Worm (Caenorhabditis elegans) whole organism, L4 larva: ENCODE results near the gene C05D9.9.

Experiments
- D1046.2 ChIP-seq: fragments of 200-800 bp; sonication (Bioruptor generic); IDR thresholded peaks from 2 replicates; pipeline ENCODE4 v1.3.6; 2022; ENCODE audit warnings: missing genetic modification characterization, missing compliant biosample characterization
- F10B5.3 ChIP-seq: sonication (generic microtip); optimal IDR thresholded peaks from 2 replicates; lab custom pipeline; 2016; ENCODE audit warnings: mild to moderate bottlenecking, missing genetic modification characterization, missing compliant biosample characterization
- F49E8.2 ChIP-seq: sonication (generic microtip); optimal IDR thresholded peaks from 2 replicates; lab custom pipeline; 2016; ENCODE audit warnings: missing compliant biosample characterization, mild to moderate bottlenecking, missing genetic modification characterization, borderline replicate concordance
- T20F7.1 ChIP-seq: fragments of 200-800 bp; sonication (Bioruptor generic); optimal IDR thresholded peaks from 2 replicates; lab custom pipeline; 2018; ENCODE audit warnings: mild to moderate bottlenecking, missing genetic modification characterization, missing compliant biosample characterization
- Y105C5A.15 ChIP-seq: fragments of 200-800 bp; sonication (Bioruptor generic); IDR thresholded peaks from 2 replicates; pipeline ENCODE4 v1.3.6; 2022; ENCODE audit warnings: missing genetic modification characterization, missing compliant biosample characterization
- ZK337.2 ChIP-seq: fragments of 200-800 bp; sonication (Bioruptor generic); IDR thresholded peaks from 2 replicates; pipeline ENCODE4 v1.3.6; 2022; ENCODE audit warnings: missing genetic modification reagents, missing genetic modification characterization, missing compliant biosample characterization
- aha-1 ChIP-seq: fragments of 150-350 bp; peaks from one replicate; lab custom pipeline; 2014; ENCODE audit warnings: missing biosample characterization, missing genetic modification characterization
- aly-2 ChIP-seq: sonication (generic microtip); optimal IDR thresholded peaks from 2 replicates; lab custom pipeline; 2018; ENCODE audit warnings: missing biosample characterization, missing genetic modification characterization
- attf-4 ChIP-seq: sonication (generic microtip); optimal IDR thresholded peaks from 3 replicates; lab custom pipeline; 2017; ENCODE audit warnings: missing biosample characterization, missing genetic modification characterization
- ceh-20 ChIP-seq: fragments of 200-800 bp; sonication (Bioruptor generic); IDR thresholded peaks from 2 replicates; pipeline ENCODE4 v1.3.6; 2022; ENCODE audit warnings: missing genetic modification reagents, missing genetic modification characterization, missing compliant biosample characterization
- ceh-28 ChIP-seq: fragments of 150-350 bp; optimal IDR thresholded peaks from 2 replicates; lab custom pipeline; 2014; ENCODE audit warnings: missing biosample characterization, missing genetic modification reagents, missing genetic modification characterization
- ceh-44 ChIP-seq: fragments of 200-800 bp; sonication (Bioruptor generic); IDR thresholded peaks from 2 replicates; pipeline ENCODE4 v1.3.6; 2022; ENCODE audit warnings: missing genetic modification reagents, missing genetic modification characterization, missing compliant biosample characterization
- ceh-62 ChIP-seq: sonication (generic microtip); optimal IDR thresholded peaks from 2 replicates; lab custom pipeline; 2017; ENCODE audit warnings: missing biosample characterization, missing genetic modification characterization
- ceh-82 ChIP-seq: sonication (generic microtip); optimal IDR thresholded peaks from 2 replicates; lab custom pipeline; 2017; ENCODE audit warnings: missing biosample characterization, missing genetic modification characterization
- daf-16 ChIP-seq, 3 experiments: sonication (generic microtip); optimal IDR thresholded peaks; 2 replicates each; lab custom pipeline; 2016 to 2017; ENCODE audit warnings: missing genetic modification characterization in 3 of 3, missing genetic modification reagents in 3 of 3, mild to moderate bottlenecking in 2 of 3, missing compliant biosample characterization in 2 of 3, missing biosample characterization in 1 of 3, moderate library complexity in 1 of 3
- daf-19 ChIP-seq: fragments of 200-800 bp; sonication (Bioruptor generic); conservative IDR thresholded peaks from 2 replicates; pipeline ENCODE4 v1.3.6; 2022; ENCODE audit warnings: missing genetic modification characterization, missing compliant biosample characterization
- dmd-6 ChIP-seq: fragments of 200-800 bp; sonication (Bioruptor generic); IDR thresholded peaks from 2 replicates; pipeline ENCODE4 v1.3.6; 2022; ENCODE audit warnings: missing genetic modification reagents, missing genetic modification characterization, missing compliant biosample characterization
- egl-43 ChIP-seq: fragments of 200-800 bp; sonication (Bioruptor generic); IDR thresholded peaks from 2 replicates; pipeline ENCODE4 v1.3.6; 2022; ENCODE audit warnings: missing genetic modification reagents, missing genetic modification characterization, missing compliant biosample characterization
- gei-8 ChIP-seq: fragments of 200-800 bp; sonication (Bioruptor generic); optimal IDR thresholded peaks from 2 replicates; lab custom pipeline; 2018; ENCODE audit warnings: mild to moderate bottlenecking, missing genetic modification characterization, missing compliant biosample characterization
- hlh-11 ChIP-seq: fragments of 200-800 bp; sonication (Bioruptor generic); optimal IDR thresholded peaks from 2 replicates; lab custom pipeline; 2018; ENCODE audit warnings: mild to moderate bottlenecking, missing genetic modification characterization, missing compliant biosample characterization
- hlh-30 ChIP-seq: sonication (generic microtip); optimal IDR thresholded peaks from 2 replicates; lab custom pipeline; 2017; ENCODE audit warnings: antibody characterized with exemption, mild to moderate bottlenecking, missing genetic modification characterization, missing compliant biosample characterization; ENCODE audit not compliant: insufficient read depth
- hmg-1.1 ChIP-seq: fragments of 200-800 bp; sonication (Bioruptor generic); IDR thresholded peaks from 2 replicates; pipeline ENCODE4 v1.3.6; 2022; ENCODE audit warnings: missing genetic modification reagents, missing genetic modification characterization, missing compliant biosample characterization
- lir-3 ChIP-seq: sonication (generic microtip); optimal IDR thresholded peaks from 2 replicates; lab custom pipeline; 2016; ENCODE audit warnings: mild to moderate bottlenecking, missing genetic modification characterization, missing compliant biosample characterization
- madf-9 ChIP-seq: fragments of 200-800 bp; sonication (Bioruptor generic); conservative IDR thresholded peaks from 2 replicates; pipeline ENCODE4 v1.3.6; 2022; ENCODE audit warnings: missing genetic modification reagents, missing genetic modification characterization, missing compliant biosample characterization
- mep-1 ChIP-seq: fragments of 150-350 bp; sonication (generic microtip); optimal IDR thresholded peaks from 3 replicates; lab custom pipeline; 2014; ENCODE audit warnings: missing biosample characterization, missing genetic modification characterization
- mxl-2 ChIP-seq: fragments of 200-800 bp; sonication (Bioruptor generic); conservative IDR thresholded peaks from 2 replicates; pipeline ENCODE4 v1.3.6; 2022; ENCODE audit warnings: missing genetic modification reagents, missing genetic modification characterization, missing compliant biosample characterization
- mxl-3 ChIP-seq: fragments of 200-800 bp; sonication (Bioruptor generic); optimal IDR thresholded peaks from 2 replicates; lab custom pipeline; 2018; ENCODE audit warnings: mild to moderate bottlenecking, missing genetic modification characterization, missing compliant biosample characterization
- nhr-28 ChIP-seq: fragments of 150-350 bp; optimal IDR thresholded peaks from 2 replicates; lab custom pipeline; 2014; ENCODE audit warnings: missing biosample characterization, missing genetic modification characterization
- nhr-76 ChIP-seq: fragments of 150-350 bp; optimal IDR thresholded peaks from 2 replicates; lab custom pipeline; 2014; ENCODE audit warnings: missing biosample characterization, missing genetic modification characterization
- pha-4 ChIP-seq, 2 experiments: fragments of 150-350 bp in 1 of 2; fragments of 200-800 bp in 1 of 2; sonication (Bioruptor generic) in 1 of 2; IDR thresholded peaks in 1 of 2; optimal IDR thresholded peaks in 1 of 2; 2 replicates each; pipeline versions ENCODE4 v1.3.6 to Lab custom; 2014 to 2022; ENCODE audit warnings: missing genetic modification characterization in 2 of 2, missing genetic modification reagents in 2 of 2, missing biosample characterization in 1 of 2, missing compliant biosample characterization in 1 of 2
- php-3 ChIP-seq: fragments of 200-800 bp; sonication (Bioruptor generic); IDR thresholded peaks from 2 replicates; pipeline ENCODE4 v1.3.6; 2022; ENCODE audit warnings: missing genetic modification reagents, missing genetic modification characterization, missing compliant biosample characterization
- pqm-1 ChIP-seq: sonication (generic microtip); optimal IDR thresholded peaks from 2 replicates; lab custom pipeline; 2017; ENCODE audit warnings: missing biosample characterization, missing genetic modification characterization
- rbr-2 ChIP-seq: sonication (generic microtip); optimal IDR thresholded peaks from 2 replicates; lab custom pipeline; 2016; ENCODE audit warnings: missing genotype, missing genetic modification characterization, missing compliant biosample characterization
- skn-1 ChIP-seq: fragments of 150-350 bp; optimal IDR thresholded peaks from 2 replicates; lab custom pipeline; 2014; ENCODE audit warnings: missing biosample characterization, missing genetic modification characterization
- snpc-1.2 ChIP-seq: fragments of 200-800 bp; sonication (Bioruptor generic); IDR thresholded peaks from 2 replicates; pipeline ENCODE4 v1.3.6; 2022; ENCODE audit warnings: missing genetic modification reagents, missing genetic modification characterization, missing compliant biosample characterization
- spr-3 ChIP-seq: fragments of 200-800 bp; sonication (Bioruptor generic); optimal IDR thresholded peaks from 2 replicates; lab custom pipeline; 2018; ENCODE audit warnings: mild to moderate bottlenecking, missing genetic modification characterization, missing compliant biosample characterization
- tra-1 ChIP-seq: fragments of 200-800 bp; sonication (Bioruptor generic); IDR thresholded peaks from 2 replicates; pipeline ENCODE4 v1.3.6; 2022; ENCODE audit warnings: missing genetic modification reagents, missing genetic modification characterization, missing compliant biosample characterization
- unc-62 ChIP-seq, 3 experiments: fragments of 150-350 bp in 1 of 3; sonication (generic microtip); optimal IDR thresholded peaks in 2 of 3; peaks in 1 of 3; 1 replicate in 1 of 3; 2 replicates in 2 of 3; lab custom pipeline; 2014 to 2017; ENCODE audit warnings: missing biosample characterization in 3 of 3, missing genetic modification characterization in 3 of 3, missing genetic modification reagents in 3 of 3, missing genotype in 1 of 3
- zag-1 ChIP-seq: fragments of 150-350 bp; optimal IDR thresholded peaks from 2 replicates; lab custom pipeline; 2014; ENCODE audit warnings: missing biosample characterization, missing genetic modification characterization
- zfp-2 ChIP-seq: sonication (generic microtip); optimal IDR thresholded peaks from 2 replicates; lab custom pipeline; 2016; ENCODE audit warnings: mild to moderate bottlenecking, missing genetic modification characterization, missing compliant biosample characterization
- zfp-3 ChIP-seq: fragments of 200-800 bp; sonication (Bioruptor generic); conservative IDR thresholded peaks from 2 replicates; pipeline ENCODE4 v1.3.6; 2022; ENCODE audit warnings: missing genetic modification reagents, missing genetic modification characterization, missing compliant biosample characterization

Gene C05D9.9

DNA sequence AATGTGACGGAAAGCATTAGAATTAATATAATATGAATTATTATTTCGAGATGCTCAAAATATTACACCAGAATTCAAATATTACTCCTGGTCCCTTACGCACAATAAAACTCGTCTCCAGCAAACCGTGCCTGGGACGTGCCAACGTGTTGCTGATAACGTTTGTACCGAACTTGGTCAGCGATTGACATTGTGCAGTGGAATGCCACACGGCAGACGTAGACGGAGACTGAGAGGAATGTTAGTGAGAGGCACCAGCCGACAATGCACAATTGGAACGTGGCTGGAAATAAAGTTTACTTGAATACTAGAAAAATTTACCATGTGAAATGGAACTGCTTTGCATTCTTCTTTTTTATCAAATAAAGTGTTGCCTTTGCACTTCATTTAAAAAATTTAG lies 6.8 kb downstream of the C05D9.9 start:
- TF ChIP-seq hmg-1.1 = no peak
- no peak for TF ChIP-seq attf-4 (tag; lab: Kevin White, UChicago)
- no peak for TF ChIP-seq zfp-3 (GFP tag; lab: Robert Waterston, UW)
- no peak for TF ChIP-seq zag-1 (tag; lab: Kevin White, UChicago)
- peak; percentile 55 for TF ChIP-seq mxl-3 (GFP tag; lab: Kevin White, UChicago)
- no peak for TF ChIP-seq mep-1 (tag; lab: Kevin White, UChicago)
- no peak for TF ChIP-seq rbr-2 (tag; lab: Kevin White, UChicago)
- peak; percentile 34 for TF ChIP-seq hlh-11 (tag; lab: Kevin White, UChicago)
- no peak for TF ChIP-seq ceh-82 (tag; lab: Kevin White, UChicago)
- no peak for TF ChIP-seq ZK337.2
- peak; percentile 50 for TF ChIP-seq nhr-28 (tag; lab: Kevin White, UChicago)
- TF ChIP-seq mxl-2 (GFP tag; lab: Robert Waterston, UW) = no peak
- TF ChIP-seq F49E8.2 (tag; lab: Kevin White, UChicago) = no peak
- peak; percentile 38 for TF ChIP-seq dmd-6 (GFP tag; lab: Robert Waterston, UW)
- TF ChIP-seq snpc-1.2 (GFP tag; lab: Robert Waterston, UW) = no peak
- TF ChIP-seq pqm-1 = peak; percentile 22
- TF ChIP-seq madf-9 (GFP tag; lab: Robert Waterston, UW) = no peak
- TF ChIP-seq spr-3 = no peak
- TF ChIP-seq F10B5.3 (tag; lab: Kevin White, UChicago) = no peak
- no peak for TF ChIP-seq Y105C5A.15
- TF ChIP-seq aly-2 (tag; lab: Kevin White, UChicago) = no peak

DNA sequence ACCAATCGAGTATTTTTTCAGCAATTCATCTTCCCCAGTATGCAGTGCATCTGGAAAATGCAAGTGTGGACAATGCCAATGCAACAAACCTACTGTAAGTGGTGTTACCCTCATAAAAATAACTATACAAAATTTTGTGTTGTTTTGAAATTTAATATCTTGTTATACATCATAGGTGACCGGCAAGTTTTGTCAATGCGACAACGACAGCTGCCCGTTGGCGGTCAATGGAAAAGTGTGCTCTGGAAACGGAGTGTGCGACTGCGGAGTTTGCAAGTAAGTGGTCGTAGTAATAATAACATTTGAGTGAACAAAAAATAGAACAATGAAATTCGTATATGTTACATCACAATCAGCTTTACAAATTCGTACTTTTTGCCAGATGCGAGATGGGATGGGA lies 8.8 kb downstream of the C05D9.9 start:
- TF ChIP-seq unc-62 (GFP tag; optimal IDR thresholded peaks at IDR 0.05 in 1 of 2; lab: Kevin White, UChicago) = peak in 1 of 2 experiments; percentile 78
- TF ChIP-seq unc-62 (tag; optimal IDR thresholded peaks at IDR 0.05; lab: Kevin White, UChicago) = no peak
- TF ChIP-seq ceh-62 (tag; lab: Kevin White, UChicago) = no peak

DNA sequence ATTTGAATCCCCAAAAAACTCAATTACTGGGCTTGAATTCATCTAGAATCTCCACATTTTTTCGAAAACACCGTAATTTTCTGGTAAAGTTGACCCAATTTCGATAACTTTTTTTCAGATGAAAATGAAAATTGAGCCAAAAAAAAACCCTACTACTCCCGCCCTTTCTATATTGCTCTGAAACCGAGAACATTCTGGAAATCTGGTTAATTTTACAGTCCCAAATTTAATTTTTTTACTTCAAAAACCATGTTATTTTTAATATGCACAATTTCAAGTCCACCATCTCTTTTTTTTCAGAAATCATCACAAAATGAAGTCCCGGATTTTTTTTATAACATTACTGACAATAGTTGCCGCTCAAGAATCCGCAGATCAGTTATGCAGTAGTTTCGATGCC lies 12.4 kb downstream of the C05D9.9 start, which contains the start of gene C05D9.3:
Gene C05D9.3 (plus strand): TSS at position 301 of the 400 bp plus-strand sequence.
- TF ChIP-seq daf-19 (no peak), unc-62 (GFP tag; optimal IDR thresholded peaks at IDR 0.05 in 1 of 2; lab: Kevin White, UChicago) (peak in 1 of 2 experiments; percentile 2), unc-62 (tag; optimal IDR thresholded peaks at IDR 0.05; lab: Kevin White, UChicago) (no peak)

DNA sequence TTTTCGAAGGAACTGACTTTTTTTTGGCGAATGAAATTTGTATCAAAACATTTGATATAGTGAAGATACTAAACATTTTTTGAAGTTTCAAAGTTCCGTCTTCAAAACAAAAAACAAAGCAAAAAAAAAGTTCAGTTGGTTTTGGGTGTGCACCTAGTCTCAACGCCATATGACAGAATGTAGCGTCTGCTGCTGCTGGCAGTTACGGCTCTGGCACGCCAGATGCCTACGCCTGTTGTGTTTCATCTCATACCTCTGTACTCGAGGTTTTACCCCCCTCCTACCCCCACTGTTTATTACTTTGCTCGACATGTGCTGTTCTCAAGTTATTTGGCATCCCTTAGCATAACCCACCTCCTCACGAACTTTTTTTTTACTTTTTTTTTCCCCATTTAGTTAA lies 13.3 kb downstream of the C05D9.9 start:
- TF ChIP-seq hlh-30 (tag; lab: Kevin White, UChicago) = peak; percentile 27
- peak; percentile 58 for TF ChIP-seq hlh-11 (tag; lab: Kevin White, UChicago)
- TF ChIP-seq unc-62 (GFP tag; optimal IDR thresholded peaks at IDR 0.05 in 1 of 2; lab: Kevin White, UChicago) = peak in 1 of 2 experiments; percentile 67
- no peak for TF ChIP-seq unc-62 (tag; optimal IDR thresholded peaks at IDR 0.05; lab: Kevin White, UChicago)
- TF ChIP-seq aha-1 (tag; lab: Kevin White, UChicago) = peak; percentile 1
- no peak for TF ChIP-seq gei-8 (GFP tag; lab: Kevin White, UChicago)
- TF ChIP-seq daf-16 (GFP tag; optimal IDR thresholded peaks at IDR 0.05; lab: Kevin White, UChicago) = peak in 1 of 2 experiments; percentile 71
- TF ChIP-seq daf-16 (tag; optimal IDR thresholded peaks at IDR 0.05; lab: Kevin White, UChicago) = no peak
- TF ChIP-seq php-3 (GFP tag; lab: Robert Waterston, UW) = no peak
- TF ChIP-seq tra-1 (GFP tag; lab: Robert Waterston, UW) = 0 out of 2 replicates have a peak, but pooled peaks have one; percentile 45
- TF ChIP-seq zfp-2 = no peak

DNA sequence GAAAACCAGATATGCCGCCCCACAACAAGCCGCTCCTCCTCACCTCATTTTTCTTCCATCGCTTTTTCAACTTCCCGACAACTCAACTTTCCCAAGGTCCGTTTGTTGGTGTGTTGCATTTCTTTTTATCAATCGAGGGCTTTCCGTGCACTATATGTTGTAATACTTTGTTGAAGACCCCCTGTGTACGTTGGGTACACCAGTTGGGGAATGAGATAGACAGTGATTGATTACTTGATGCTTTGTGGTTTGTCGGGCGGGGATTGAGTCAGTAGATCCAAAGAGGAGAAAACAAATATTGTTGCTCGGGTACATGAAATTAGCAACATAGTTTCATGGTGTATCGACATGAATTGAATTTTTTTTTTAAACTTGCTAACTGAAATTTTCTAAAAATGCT lies 15.2 kb downstream of the C05D9.9 start:
- TF ChIP-seq ceh-44 (GFP tag; lab: Robert Waterston, UW) = no peak
- no peak for TF ChIP-seq pha-4 (GFP tag; IDR thresholded peaks at IDR 0.05; lab: Robert Waterston, UW)
- TF ChIP-seq pha-4 (tag; optimal IDR thresholded peaks at IDR 0.05; lab: Kevin White, UChicago) = no peak
- no peak for TF ChIP-seq aly-2 (tag; lab: Kevin White, UChicago)
- no peak for TF ChIP-seq ceh-28 (tag; lab: Kevin White, UChicago)
- no peak for TF ChIP-seq F10B5.3 (tag; lab: Kevin White, UChicago)
- TF ChIP-seq D1046.2 = no peak
- no peak for TF ChIP-seq madf-9 (GFP tag; lab: Robert Waterston, UW)
- TF ChIP-seq daf-16 (GFP tag; optimal IDR thresholded peaks at IDR 0.05; lab: Kevin White, UChicago) = peak in 1 of 2 experiments; percentile 56
- no peak for TF ChIP-seq daf-16 (tag; optimal IDR thresholded peaks at IDR 0.05; lab: Kevin White, UChicago)
- no peak for TF ChIP-seq lir-3 (tag; lab: Kevin White, UChicago)
- TF ChIP-seq unc-62 (GFP tag; optimal IDR thresholded peaks at IDR 0.05 in 1 of 2; lab: Kevin White, UChicago) = peak in 1 of 2 experiments; percentile 91
- TF ChIP-seq unc-62 (tag; optimal IDR thresholded peaks at IDR 0.05; lab: Kevin White, UChicago) = no peak
- no peak for TF ChIP-seq spr-3
- TF ChIP-seq ceh-20 = no peak
- TF ChIP-seq skn-1 (tag; lab: Kevin White, UChicago) = no peak
- TF ChIP-seq nhr-76 (tag; lab: Kevin White, UChicago) = no peak
- no peak for TF ChIP-seq mep-1 (tag; lab: Kevin White, UChicago)
- no peak for TF ChIP-seq egl-43 (GFP tag; lab: Robert Waterston, UW)
- TF ChIP-seq T20F7.1 = no peak
